Worm (Caenorhabditis elegans) whole organism, early embryonic: ENCODE data around the gene C24A3.4.

Experiments
- ets-7 ChIP-seq: sonication (generic microtip); optimal IDR thresholded peaks from 2 replicates; lab custom pipeline; 2016; ENCODE audit warnings: missing genotype, missing genetic modification characterization, missing compliant biosample characterization
- hnd-1 ChIP-seq: sonication (generic microtip); optimal IDR thresholded peaks from 2 replicates; lab custom pipeline; 2016; ENCODE audit warnings: missing genetic modification characterization, missing compliant biosample characterization
- pes-1 ChIP-seq: fragments of 200-800 bp; sonication (Bioruptor generic); IDR thresholded peaks from 2 replicates; pipeline ENCODE4 v1.3.6; 2022; ENCODE audit warnings: missing genetic modification reagents, missing genetic modification characterization, missing compliant biosample characterization
- sea-1 ChIP-seq: fragments of 200-800 bp; sonication (Bioruptor generic); conservative IDR thresholded peaks from 2 replicates; pipeline ENCODE4 v1.3.6; 2022; ENCODE audit warnings: missing genetic modification characterization, missing compliant biosample characterization

- TF ChIP-seq hnd-1 (no peak), pes-1 (no peak), ets-7 (no peak), sea-1 (no peak)
Measured at ce11 chrX:9034310-9034709, 42.1 kb downstream of the C24A3.4 start, which contains the start of gene nep-22.
